Worm (Caenorhabditis elegans): Measurements from ENCODE around the gene R03H10.5.
A peak's percentile ranks its signal among the peaks of the same experiment; 100 is the strongest.

R03H10.5 gene

DNA sequence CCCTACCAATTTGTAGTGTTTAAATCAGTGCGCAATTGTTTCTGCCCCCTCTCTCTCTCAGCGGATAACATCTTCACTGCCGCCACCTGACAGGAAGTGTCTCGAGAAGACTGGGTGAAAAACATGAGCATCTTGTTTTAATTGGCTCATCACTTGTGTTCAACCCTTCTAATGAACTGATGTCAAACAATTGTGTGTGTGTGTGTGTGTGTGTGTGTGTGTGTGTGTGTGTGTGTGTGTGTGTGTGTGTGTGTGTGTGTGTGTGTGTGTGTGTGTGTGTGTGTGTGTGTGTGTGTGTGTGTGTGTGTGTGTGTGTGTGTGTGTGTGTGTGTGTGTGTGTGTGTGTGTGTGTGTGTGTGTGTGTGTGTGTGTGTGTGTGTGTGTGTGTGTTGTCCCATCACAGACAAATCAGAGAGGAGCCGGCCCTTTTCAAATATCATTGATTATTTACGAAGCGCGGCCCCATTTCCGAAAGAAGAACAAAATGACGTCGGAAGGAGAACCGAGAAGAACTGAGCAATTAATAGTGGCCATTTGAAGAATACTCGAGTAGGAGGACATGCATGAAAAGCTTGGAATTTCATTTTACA is 40.2 kb downstream of the R03H10.5 start:
- TF ChIP-seq hmbx-1 (tag; optimal IDR thresholded peaks at IDR 0.05) (peak; percentile 50), ceh-36 (tag; optimal IDR thresholded peaks at IDR 0.05) (peak; percentile 7)

DNA sequence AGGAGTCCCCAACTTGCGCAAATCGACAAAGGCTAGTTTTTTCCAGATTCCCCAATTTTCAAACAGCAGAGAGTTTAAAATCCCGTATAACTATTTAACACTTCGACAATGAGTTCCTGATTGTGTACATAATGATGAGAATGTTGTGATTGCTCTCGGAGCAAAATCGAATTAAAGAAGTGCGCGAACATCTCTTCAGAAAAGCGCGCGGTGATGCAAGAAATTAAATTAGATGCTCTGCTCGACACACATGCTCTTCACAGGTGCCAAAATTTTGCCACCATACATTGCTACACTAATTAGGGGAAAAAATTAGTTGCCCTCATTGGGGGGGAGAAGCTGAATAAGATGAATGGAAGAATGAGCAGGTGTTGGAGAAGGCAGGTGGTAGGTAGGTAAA is 41.0 kb downstream of the R03H10.5 start:
- TF ChIP-seq ceh-13 (GFP tag; optimal IDR thresholded peaks at IDR 0.05) (no peak), hnd-1 (tag; optimal IDR thresholded peaks at IDR 0.05) (no peak), aly-1 (tag; optimal IDR thresholded peaks at IDR 0.05) (no peak), tbx-11 (GFP tag; IDR thresholded peaks at IDR 0.05) (no peak), pes-1 (GFP tag; IDR thresholded peaks at IDR 0.05) (no peak), ama-1 (optimal IDR thresholded peaks at IDR 0.05) (no peak), hmg-4 (GFP tag; optimal IDR thresholded peaks at IDR 0.05) (no peak)

DNA sequence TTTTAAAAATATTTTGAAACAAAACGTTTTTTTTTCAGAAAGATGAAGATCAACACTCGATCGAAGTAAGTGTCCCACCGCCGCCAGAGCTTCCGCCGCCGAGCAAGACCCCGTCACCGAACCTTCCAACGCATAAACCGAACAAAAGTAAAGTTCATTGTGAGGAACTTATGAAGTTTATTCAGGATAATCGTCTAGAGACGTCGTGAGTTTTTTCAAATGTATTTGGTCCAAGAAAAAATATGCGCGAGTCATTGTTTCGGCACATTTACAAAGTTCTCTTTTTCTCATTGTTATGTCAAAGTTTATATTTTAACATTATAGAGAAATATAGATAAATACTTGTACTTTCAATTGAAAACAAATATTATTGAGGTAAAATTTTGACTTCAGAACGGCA is 45.2 kb downstream of the R03H10.5 start:
- no peak for TF ChIP-seq hnd-1 (tag; optimal IDR thresholded peaks at IDR 0.05)
- TF ChIP-seq ama-1 (optimal IDR thresholded peaks at IDR 0.05), result no peak
- no peak for TF ChIP-seq pes-1 (GFP tag; IDR thresholded peaks at IDR 0.05)
- no peak for TF ChIP-seq hmg-4 (GFP tag; optimal IDR thresholded peaks at IDR 0.05)
- no peak for TF ChIP-seq scrt-1 (GFP tag; IDR thresholded peaks at IDR 0.05)
- no peak for TF ChIP-seq B0310.2 (tag; optimal IDR thresholded peaks at IDR 0.05)
- no peak for TF ChIP-seq F13C5.2 (tag; optimal IDR thresholded peaks at IDR 0.05)
- TF ChIP-seq tbx-37 (GFP tag; conservative IDR thresholded peaks at IDR 0.05), result no peak
- no peak for TF ChIP-seq ceh-36 (tag; optimal IDR thresholded peaks at IDR 0.05)
- no peak for TF ChIP-seq ceh-13 (GFP tag; optimal IDR thresholded peaks at IDR 0.05)
- TF ChIP-seq ets-7 (tag; optimal IDR thresholded peaks at IDR 0.05), result no peak

DNA sequence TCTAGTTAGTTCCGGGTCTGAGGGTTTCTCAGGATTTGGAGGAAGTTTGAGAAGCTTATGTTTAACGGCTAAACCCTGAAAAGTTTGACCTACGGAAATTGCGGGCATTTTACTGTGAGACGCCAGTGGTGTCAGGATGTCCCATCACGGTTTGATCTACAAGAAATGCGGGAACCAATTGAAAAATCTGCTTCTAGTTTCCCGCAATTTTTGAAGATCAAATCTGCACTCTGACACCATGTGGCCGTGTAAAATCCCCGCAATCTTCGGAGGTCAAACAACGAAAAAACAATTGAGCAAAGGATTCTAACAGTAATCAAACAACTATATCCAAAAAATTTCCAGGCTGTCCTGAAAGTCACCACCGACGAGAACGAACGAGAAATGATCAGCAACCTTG is 47.5 kb downstream of the R03H10.5 start:
- TF ChIP-seq ets-7 (tag; optimal IDR thresholded peaks at IDR 0.05), result no peak
